Fruit fly (Drosophila melanogaster) whole organism, prepupa: ENCODE measurements around the gene Slob.

Experiments used
- Blimp-1 ChIP-seq: fragments of 200-800 bp; sonication (Bioruptor generic); optimal IDR thresholded peaks from 3 replicates; lab custom pipeline; 2017; ENCODE audit warnings: missing biosample characterization, missing genetic modification characterization, mild to moderate bottlenecking, moderate library complexity, missing genetic modification reagents
- Lpt ChIP-seq: fragments of 200-800 bp; sonication (Bioruptor generic); optimal IDR thresholded peaks from 3 replicates; lab custom pipeline; 2016; ENCODE audit warnings: missing biosample characterization, missing genetic modification characterization
- Met ChIP-seq: fragments of 200-800 bp; sonication (Bioruptor generic); optimal IDR thresholded peaks from 3 replicates; lab custom pipeline; 2016; ENCODE audit warnings: missing biosample characterization, missing genetic modification characterization
- OdsH ChIP-seq: fragments of 200-800 bp; sonication (Bioruptor generic); optimal IDR thresholded peaks from 3 replicates; lab custom pipeline; 2016; ENCODE audit warnings: missing biosample characterization, missing genetic modification characterization
- fd59A ChIP-seq: fragments of 200-800 bp; sonication (Bioruptor generic); optimal IDR thresholded peaks from 2 replicates; lab custom pipeline; 2017; ENCODE audit warnings: missing biosample characterization, mild to moderate bottlenecking, missing genetic modification characterization, missing genetic modification reagents
- fd85E ChIP-seq: fragments of 200-800 bp; sonication (Bioruptor generic); optimal IDR thresholded peaks from 3 replicates; lab custom pipeline; 2016; ENCODE audit warnings: missing biosample characterization, missing genetic modification characterization
- spab ChIP-seq: fragments of 200-800 bp; sonication (Bioruptor generic); optimal IDR thresholded peaks from 2 replicates; lab custom pipeline; 2017; ENCODE audit warnings: missing biosample characterization, mild to moderate bottlenecking, missing genetic modification characterization, missing genetic modification reagents
- ss ChIP-seq, 2 experiments: fragments of 200-800 bp; sonication (Bioruptor generic); optimal IDR thresholded peaks; 2 replicates in 1 of 2; 3 replicates in 1 of 2; lab custom pipeline; 2017 to 2018; ENCODE audit warnings: mild to moderate bottlenecking in 2 of 2, missing biosample characterization in 2 of 2, missing genetic modification characterization in 2 of 2, moderate library complexity in 1 of 2

DNA sequence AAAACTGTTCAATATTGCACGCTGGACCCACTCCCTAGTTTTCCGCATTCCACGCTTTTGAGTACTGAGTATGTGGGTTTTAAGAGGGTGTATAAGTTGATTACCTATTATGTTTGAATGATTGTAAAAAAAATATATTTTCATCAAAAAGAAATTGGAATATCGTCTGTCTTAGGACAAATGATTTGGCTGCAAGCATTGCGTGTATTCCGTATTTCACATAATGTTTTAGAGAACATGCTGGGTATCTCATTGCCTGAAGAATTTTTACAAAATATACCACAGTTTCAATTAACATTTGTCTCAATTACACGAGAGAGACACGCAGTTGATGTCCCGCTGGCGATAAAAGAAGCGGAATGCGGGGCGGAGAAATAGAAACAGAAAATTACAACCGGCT is 42.1 kb downstream of the Slob start:
- TF ChIP-seq Blimp-1 (GFP tag; lab: Kevin White, UChicago): no peak
- no peak for TF ChIP-seq Met
- TF ChIP-seq fd59A (GFP tag; lab: Kevin White, UChicago): no peak
- no peak for TF ChIP-seq Lpt (GFP tag; lab: Kevin White, UChicago)
- TF ChIP-seq spab: no peak
- TF ChIP-seq OdsH (GFP tag; lab: Kevin White, UChicago): no peak
- no peak for TF ChIP-seq fd85E
- no peak for TF ChIP-seq ss (GFP tag; optimal IDR thresholded peaks at IDR 0.05; lab: Kevin White, UChicago)
